Worm (Caenorhabditis elegans): ENCODE data around the gene unc-36.

The unc-36 gene

DNA sequence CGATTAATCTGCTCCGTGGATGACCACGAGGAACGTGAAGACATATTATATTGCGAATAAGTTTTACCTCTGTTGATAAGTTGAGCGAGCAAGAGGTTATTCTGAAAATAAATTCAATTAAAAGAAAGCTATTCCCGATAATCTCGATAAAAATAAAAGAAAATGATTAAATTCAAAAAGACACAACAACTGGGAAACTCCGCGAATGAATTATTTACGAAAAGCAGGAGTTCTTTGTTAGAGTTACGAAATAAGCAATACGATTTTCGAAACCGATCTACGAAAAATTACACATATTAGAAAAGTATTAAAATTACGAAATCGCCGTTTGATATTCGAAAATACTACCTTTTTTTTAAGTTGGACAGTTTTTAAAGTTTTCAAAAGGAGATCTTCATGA lies 37.7 kb downstream of the unc-36 start, which contains the start of gene bath-42:
TSS of gene bath-42 (minus strand) at position 101 of the 400 bp plus-strand sequence.
- TF ChIP-seq mab-5 (tag; optimal IDR thresholded peaks at IDR 0.05), result no peak
- no peak for TF ChIP-seq tbx-8 (GFP tag; optimal IDR thresholded peaks at IDR 0.05)
- TF ChIP-seq mep-1 (tag; optimal IDR thresholded peaks at IDR 0.05), result no peak
- TF ChIP-seq snpc-4 (tag; optimal IDR thresholded peaks at IDR 0.05), result no peak
- TF ChIP-seq unc-39 (tag; optimal IDR thresholded peaks at IDR 0.05), result no peak
- no peak for TF ChIP-seq unc-120 (tag; optimal IDR thresholded peaks at IDR 0.05; ENCODE audit: poor library complexity, severe bottlenecking)
- TF ChIP-seq ztf-11 (tag; optimal IDR thresholded peaks at IDR 0.05), result no peak
- no peak for TF ChIP-seq cnd-1 (tag; optimal IDR thresholded peaks at IDR 0.05)
- TF ChIP-seq lin-13 (tag; optimal IDR thresholded peaks at IDR 0.05), result no peak
- no peak for TF ChIP-seq nhr-2 (tag; optimal IDR thresholded peaks at IDR 0.05)
- no peak for TF ChIP-seq elt-3 (tag; optimal IDR thresholded peaks at IDR 0.05)
- TF ChIP-seq hlh-1 (tag; optimal IDR thresholded peaks at IDR 0.05), result no peak
- no peak for TF ChIP-seq lsy-2 (tag; optimal IDR thresholded peaks at IDR 0.05)
- TF ChIP-seq ceh-43 (GFP tag; optimal IDR thresholded peaks at IDR 0.05), result no peak
- no peak for TF ChIP-seq pha-4 (tag; optimal IDR thresholded peaks at IDR 0.05)

DNA sequence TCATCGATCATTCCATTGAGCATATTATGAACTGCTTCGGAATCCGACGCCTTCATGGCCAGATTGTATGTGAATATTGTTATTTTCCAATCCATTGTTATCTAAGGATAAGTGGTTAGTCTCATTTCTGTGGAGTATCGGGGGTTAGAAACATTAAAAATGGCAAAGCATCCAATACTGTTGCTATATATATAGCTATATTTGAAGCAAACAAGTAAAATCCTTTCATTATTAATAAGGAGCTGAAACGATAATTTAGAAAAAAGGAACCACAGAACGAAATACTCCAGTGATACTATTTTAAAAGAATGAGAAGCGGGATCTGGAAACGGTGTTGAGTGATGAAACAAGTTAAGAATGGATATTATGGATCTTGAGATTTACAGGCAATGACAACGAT lies 39.8 kb downstream of the unc-36 start, which contains the start of gene inpp-5K:
TSS of gene inpp-5K (minus strand) at position 101 of the 400 bp plus-strand sequence.
- TF ChIP-seq flh-1 (GFP tag; optimal IDR thresholded peaks at IDR 0.05) (no peak), lin-13 (tag; optimal IDR thresholded peaks at IDR 0.05) (no peak), mls-2 (tag; optimal IDR thresholded peaks at IDR 0.05) (no peak), elt-1 (tag; optimal IDR thresholded peaks at IDR 0.05; ENCODE audit: borderline replicate concordance, insufficient read depth) (no peak), hlh-1 (tag; optimal IDR thresholded peaks at IDR 0.05) (no peak), cnd-1 (tag; optimal IDR thresholded peaks at IDR 0.05) (no peak), drap-1 (GFP tag; optimal IDR thresholded peaks at IDR 0.05) (no peak), ztf-11 (tag; optimal IDR thresholded peaks at IDR 0.05) (no peak)

DNA sequence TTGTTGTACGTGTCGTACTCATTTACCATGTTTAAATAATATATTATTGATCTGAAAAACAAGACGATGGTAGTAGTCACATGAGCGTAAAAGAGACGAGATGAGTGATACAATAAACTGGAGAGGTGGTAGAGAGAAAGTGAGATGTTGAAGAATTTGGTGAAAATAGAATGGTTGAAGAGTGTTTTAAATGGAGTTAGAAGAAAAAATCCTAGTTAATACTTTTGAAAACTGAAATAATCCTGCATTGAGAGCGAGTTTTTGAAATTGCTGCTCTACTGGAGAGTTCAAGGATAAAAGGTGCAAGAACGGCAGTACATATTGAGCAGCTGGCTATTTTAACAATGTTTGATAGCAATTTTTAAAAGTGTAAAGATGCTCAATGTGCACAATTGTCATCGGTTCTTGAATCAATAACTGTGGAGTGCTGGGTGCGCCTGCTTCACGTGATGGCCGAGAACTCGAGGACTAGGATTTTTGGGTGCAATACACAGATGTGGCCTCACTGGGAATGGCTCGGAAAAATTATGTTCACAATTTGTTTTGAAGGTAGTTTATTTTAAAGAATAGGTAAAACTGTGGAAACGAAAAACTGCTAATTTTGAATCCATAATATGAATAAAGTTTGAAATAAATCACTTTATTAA lies 42.8 kb downstream of the unc-36 start, which contains the start of gene atg-13:
TSS of gene atg-13 (minus strand) at position 51 of the 647 bp plus-strand sequence.
- TF ChIP-seq sem-2 (GFP tag; optimal IDR thresholded peaks at IDR 0.05) (no peak), ceh-39 (tag; optimal IDR thresholded peaks at IDR 0.05) (peak; percentile 7), hlh-1 (tag; optimal IDR thresholded peaks at IDR 0.05) (peak; percentile 49)

DNA sequence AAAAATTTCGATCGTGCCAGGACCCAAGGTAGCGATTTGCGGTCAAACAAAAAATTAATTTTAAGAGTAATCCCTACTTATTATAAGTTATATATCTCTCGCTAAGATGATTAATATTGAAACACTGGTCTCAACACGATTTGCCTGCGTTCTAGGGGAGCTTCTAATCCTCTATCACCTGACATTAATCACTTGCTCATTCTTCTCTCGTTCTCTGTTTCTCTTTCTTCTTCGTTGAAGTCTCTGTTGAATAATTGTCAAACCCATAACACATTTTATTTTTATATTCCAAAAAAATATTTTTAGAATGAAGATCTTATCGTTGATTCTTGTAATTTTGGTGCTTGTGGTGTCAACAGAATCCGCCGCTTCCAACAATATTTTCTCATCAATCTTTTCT lies 45.9 kb downstream of the unc-36 start, which contains the start of gene D2007.1:
TSS of gene D2007.1 (plus strand) at position 301 of the 400 bp plus-strand sequence.
- TF ChIP-seq nhr-12 (tag; optimal IDR thresholded peaks at IDR 0.05), result no peak
- no peak for TF ChIP-seq unc-62 (GFP tag; optimal IDR thresholded peaks at IDR 0.05)
- no peak for TF ChIP-seq lsy-2 (tag; optimal IDR thresholded peaks at IDR 0.05)

DNA sequence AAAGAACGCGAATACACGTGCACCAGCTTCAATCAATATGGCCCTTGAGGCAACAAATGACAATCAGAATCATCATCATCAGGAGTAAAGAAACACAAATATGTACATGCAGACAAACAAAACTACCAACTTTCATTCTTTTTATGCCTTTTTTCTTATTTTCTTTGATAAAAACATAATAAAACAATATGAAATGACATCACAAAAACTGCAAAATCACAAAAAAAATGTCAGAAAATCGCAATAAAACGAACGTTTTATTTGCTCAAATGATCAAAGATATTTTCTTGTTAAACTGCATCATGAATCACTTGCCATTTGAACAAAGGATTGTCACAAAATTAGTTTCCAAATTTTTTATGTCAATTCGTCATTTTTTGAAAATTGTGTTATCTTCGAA lies 46.6 kb downstream of the unc-36 start:
- TF ChIP-seq unc-120 (tag; optimal IDR thresholded peaks at IDR 0.05; ENCODE audit: poor library complexity, severe bottlenecking) (no peak), sptf-1 (tag; optimal IDR thresholded peaks at IDR 0.05) (no peak), elt-1 (tag; optimal IDR thresholded peaks at IDR 0.05; ENCODE audit: borderline replicate concordance, insufficient read depth) (no peak), lsy-2 (tag; optimal IDR thresholded peaks at IDR 0.05) (no peak), drap-1 (GFP tag; optimal IDR thresholded peaks at IDR 0.05) (no peak), blmp-1 (tag; optimal IDR thresholded peaks at IDR 0.05) (no peak), tbx-8 (GFP tag; optimal IDR thresholded peaks at IDR 0.05) (no peak), ceh-83 (GFP tag; optimal IDR thresholded peaks at IDR 0.05) (no peak), cnd-1 (tag; optimal IDR thresholded peaks at IDR 0.05) (no peak), lin-13 (tag; optimal IDR thresholded peaks at IDR 0.05) (no peak), ceh-43 (GFP tag; optimal IDR thresholded peaks at IDR 0.05) (no peak), ces-1 (GFP tag; optimal IDR thresholded peaks at IDR 0.05) (no peak)

DNA sequence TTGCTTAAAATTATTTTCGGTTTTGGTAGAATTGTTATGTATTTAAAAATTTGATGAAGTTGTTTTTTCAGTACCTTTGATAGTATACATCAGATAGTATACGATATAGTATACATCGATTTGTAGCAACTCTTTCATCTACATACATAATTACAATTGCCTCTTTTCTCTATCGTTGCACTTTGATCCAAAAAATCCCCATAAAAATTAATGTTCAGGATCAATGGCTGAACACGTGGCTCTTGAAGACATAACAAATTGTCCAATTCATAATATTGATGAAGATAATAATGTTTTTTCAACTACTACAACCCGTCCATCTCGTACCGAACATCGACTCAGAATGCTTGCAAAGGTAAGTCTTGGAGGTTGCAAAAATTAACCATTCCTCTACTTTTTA lies 52.3 kb downstream of the unc-36 start, which contains the start of gene D2007.2:
TSS of gene D2007.2 (plus strand) at position 213 of the 400 bp plus-strand sequence.
- TF ChIP-seq ceh-83 (GFP tag; optimal IDR thresholded peaks at IDR 0.05) (no peak), zip-8 (tag; optimal IDR thresholded peaks at IDR 0.05) (no peak), mls-2 (tag; optimal IDR thresholded peaks at IDR 0.05) (no peak), ceh-39 (tag; optimal IDR thresholded peaks at IDR 0.05) (no peak), drap-1 (GFP tag; optimal IDR thresholded peaks at IDR 0.05) (no peak), blmp-1 (tag; optimal IDR thresholded peaks at IDR 0.05) (no peak), nhr-28 (tag; optimal IDR thresholded peaks at IDR 0.05) (no peak), nhr-237 (tag; optimal IDR thresholded peaks at IDR 0.05) (no peak), sem-2 (GFP tag; optimal IDR thresholded peaks at IDR 0.05) (no peak), ham-2 (GFP tag; optimal IDR thresholded peaks at IDR 0.05) (no peak), sptf-1 (tag; optimal IDR thresholded peaks at IDR 0.05) (no peak), nhr-76 (tag; optimal IDR thresholded peaks at IDR 0.05) (no peak), lin-32 (GFP tag; optimal IDR thresholded peaks at IDR 0.05) (no peak), cnd-1 (tag; optimal IDR thresholded peaks at IDR 0.05) (no peak), nhr-12 (tag; optimal IDR thresholded peaks at IDR 0.05) (no peak), unc-62 (GFP tag; optimal IDR thresholded peaks at IDR 0.05) (no peak), hlh-1 (tag; optimal IDR thresholded peaks at IDR 0.05) (no peak), elt-3 (tag; optimal IDR thresholded peaks at IDR 0.05) (no peak)
